Worm (Caenorhabditis elegans) whole organism, midembryonic: ENCODE data around the gene T04F8.2.

Experiments
- cog-1 ChIP-seq: sonication (generic microtip); optimal IDR thresholded peaks from 2 replicates; lab custom pipeline; 2016; ENCODE audit warnings: missing genetic modification characterization, missing compliant biosample characterization
- flt-1 ChIP-seq: fragments of 200-800 bp; sonication (Bioruptor generic); IDR thresholded peaks from 2 replicates; pipeline ENCODE4 v1.3.6; 2022; ENCODE audit warnings: missing genetic modification characterization, missing compliant biosample characterization
- klf-2 ChIP-seq: fragments of 200-800 bp; sonication (Bioruptor generic); conservative IDR thresholded peaks from 2 replicates; pipeline ENCODE4 v1.3.6; 2022; ENCODE audit warnings: missing genetic modification reagents, missing genetic modification characterization, missing compliant biosample characterization
- med-1 ChIP-seq: sonication (generic microtip); optimal IDR thresholded peaks from 2 replicates; lab custom pipeline; 2017; ENCODE audit warnings: missing genetic modification characterization, mild to moderate bottlenecking, missing compliant biosample characterization, antibody characterized with exemption, missing genetic modification reagents; ENCODE audit not compliant: insufficient read depth
- ref-1 ChIP-seq: fragments of 200-800 bp; sonication (Bioruptor generic); conservative IDR thresholded peaks from 2 replicates; pipeline ENCODE4 v1.3.6; 2022; ENCODE audit warnings: missing genetic modification reagents, missing genetic modification characterization, missing compliant biosample characterization
- tab-1 ChIP-seq: fragments of 200-800 bp; sonication (Bioruptor generic); IDR thresholded peaks from 2 replicates; pipeline ENCODE4 v1.3.6; 2022; ENCODE audit warnings: missing genetic modification characterization, missing compliant biosample characterization
- ztf-23 ChIP-seq: fragments of 200-800 bp; sonication (Bioruptor generic); IDR thresholded peaks from 2 replicates; pipeline ENCODE4 v1.3.6; 2022; ENCODE audit warnings: missing genetic modification reagents, missing genetic modification characterization, missing compliant biosample characterization
- ztf-29 ChIP-seq: fragments of 200-800 bp; sonication (Bioruptor generic); IDR thresholded peaks from 2 replicates; pipeline ENCODE4 v1.3.6; 2022; ENCODE audit warnings: missing genetic modification reagents, missing genetic modification characterization, missing compliant biosample characterization

DNA sequence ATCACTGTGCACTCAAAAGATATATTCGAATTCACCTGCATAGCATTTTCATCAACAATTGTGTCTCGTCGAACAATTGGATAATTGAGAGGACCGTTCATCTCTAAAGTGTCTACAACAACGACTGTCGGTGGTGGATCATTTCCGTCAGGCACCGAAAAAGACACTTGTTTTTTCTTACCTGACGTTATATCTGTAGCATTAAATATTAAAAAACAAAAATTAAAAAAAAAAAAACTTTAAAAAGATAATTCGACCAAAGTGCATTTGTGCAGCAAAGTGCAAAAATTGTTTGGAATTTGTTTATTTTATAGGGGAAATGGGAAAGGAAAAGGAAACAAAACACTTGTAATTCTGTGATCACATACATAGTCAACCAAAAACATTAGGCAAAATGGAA is 29.4 kb downstream of the T04F8.2 start, which contains the start of gene twk-44:
- TF ChIP-seq klf-2 (GFP tag; lab: Robert Waterston, UW) (no peak), med-1 (GFP tag; lab: Kevin White, UChicago) (no peak), cog-1 (tag; lab: Kevin White, UChicago) (no peak), ref-1 (GFP tag; lab: Robert Waterston, UW) (no peak), tab-1 (GFP tag; lab: Robert Waterston, UW) (no peak), ztf-29 (no peak), flt-1 (GFP tag; lab: Robert Waterston, UW) (no peak), ztf-23 (GFP tag; lab: Robert Waterston, UW) (no peak)
